Worm (Caenorhabditis elegans) whole organism, late embryonic: ENCODE results near the gene gpa-17.

Experiments used
- C38D4.7 ChIP-seq: fragments of 200-800 bp; sonication (Bioruptor generic); optimal IDR thresholded peaks from 2 replicates; lab custom pipeline; 2018; ENCODE audit warnings: mild to moderate bottlenecking, missing genetic modification characterization, moderate library complexity, missing compliant biosample characterization
- sox-2 ChIP-seq: fragments of 200-800 bp; sonication (Bioruptor generic); IDR thresholded peaks from 2 replicates; pipeline ENCODE4 v1.3.6; 2022; ENCODE audit warnings: missing genetic modification reagents, missing genetic modification characterization, missing compliant biosample characterization

Gene gpa-17

DNA sequence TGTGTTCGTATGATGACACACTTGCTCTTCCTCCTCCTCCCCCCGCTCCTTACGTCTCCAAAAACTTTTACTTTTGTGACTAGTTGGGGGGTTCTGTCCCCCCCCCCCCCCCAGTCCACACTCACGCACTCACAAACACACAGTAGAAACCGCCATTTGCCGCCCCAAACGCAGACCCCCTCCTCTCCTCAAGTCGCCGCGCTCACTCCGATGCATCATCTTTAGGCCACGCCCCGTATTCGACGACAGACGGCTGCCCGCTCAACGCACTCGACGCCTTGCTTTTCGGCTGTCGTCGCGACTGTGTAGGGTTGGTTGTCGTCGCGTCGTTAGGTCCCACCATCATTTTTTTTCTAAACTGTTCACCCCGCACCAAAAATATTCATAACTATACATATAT lies 49.8 kb downstream of the gpa-17 start, which contains the start of gene zmp-2:
Gene zmp-2, plus strand, starts transcription at position 247 of the 400 bp plus-strand sequence.
- TF ChIP-seq C38D4.7 (GFP tag; lab: Kevin White, UChicago) (peak; percentile 15), sox-2 (GFP tag; lab: Robert Waterston, UW) (no peak)
